Worm (Caenorhabditis elegans) whole organism, L1 larva: ENCODE measurements around the gene F46F5.7.

Experiments
- mep-1 ChIP-seq: fragments of 150-350 bp; optimal IDR thresholded peaks from 2 replicates; lab custom pipeline; 2014; ENCODE audit warnings: missing biosample characterization, missing genetic modification characterization
- snpc-4 ChIP-seq: fragments of 150-350 bp; optimal IDR thresholded peaks from 2 replicates; lab custom pipeline; 2014; ENCODE audit warnings: missing biosample characterization, missing genetic modification characterization
- tbx-2 ChIP-seq: sonication (generic microtip); optimal IDR thresholded peaks from 2 replicates; lab custom pipeline; 2016; ENCODE audit warnings: missing genetic modification characterization, missing compliant biosample characterization
- unc-130 ChIP-seq: fragments of 150-350 bp; optimal IDR thresholded peaks from 2 replicates; lab custom pipeline; 2017; ENCODE audit warnings: missing biosample characterization, missing genetic modification characterization, inconsistent platforms
- xbp-1 ChIP-seq: sonication (generic microtip); optimal IDR thresholded peaks from 2 replicates; lab custom pipeline; 2016; ENCODE audit warnings: missing genetic modification characterization, missing compliant biosample characterization
- zag-1 ChIP-seq: fragments of 150-350 bp; optimal IDR thresholded peaks from 2 replicates; lab custom pipeline; 2014; ENCODE audit warnings: missing biosample characterization, missing genetic modification characterization
- ztf-4 ChIP-seq: fragments of 150-350 bp; optimal IDR thresholded peaks from 2 replicates; lab custom pipeline; 2014; ENCODE audit warnings: missing biosample characterization, missing genetic modification characterization

- TF ChIP-seq zag-1 (no peak), ztf-4 (tag; lab: Kevin White, UChicago) (no peak), snpc-4 (tag; lab: Kevin White, UChicago) (no peak), unc-130 (tag; lab: Kevin White, UChicago) (no peak), xbp-1 (tag; lab: Kevin White, UChicago) (no peak), mep-1 (tag; lab: Kevin White, UChicago) (no peak), tbx-2 (tag; lab: Kevin White, UChicago) (no peak)
Observed at ce11 chrII:812917-813316, 7.5 kb downstream of the F46F5.7 start, which contains the start of gene F46F5.5.
